Fruit fly (Drosophila melanogaster) whole organism, wandering third instar larva: ENCODE results near the gene CG46311.

Experiments used
- Abd-B ChIP-seq: fragments of >200 bp; optimal IDR thresholded peaks from 2 replicates; lab custom pipeline; 2017; ENCODE audit warnings: missing biosample characterization, missing genetic modification characterization
- CG32264 ChIP-seq: fragments of 200-800 bp; sonication (Bioruptor generic); optimal IDR thresholded peaks from 2 replicates; lab custom pipeline; 2016; ENCODE audit warnings: missing biosample characterization, missing genetic modification characterization
- CG9705 ChIP-seq: fragments of 200-800 bp; sonication (Bioruptor generic); optimal IDR thresholded peaks from 2 replicates; lab custom pipeline; 2018; ENCODE audit warnings: missing biosample characterization, mild to moderate bottlenecking, missing genetic modification characterization
- CrebA ChIP-seq: fragments of 200-800 bp; sonication (Bioruptor generic); optimal IDR thresholded peaks from 2 replicates; lab custom pipeline; 2016; ENCODE audit warnings: missing biosample characterization, mild to moderate bottlenecking, missing genetic modification characterization, borderline replicate concordance
- Dfd ChIP-seq: fragments of >200 bp; optimal IDR thresholded peaks from 2 replicates; lab custom pipeline; 2017; ENCODE audit warnings: missing biosample characterization, missing genetic modification characterization
- Dif ChIP-seq: fragments of 200-275, 200-300 bp; sonication (Bioruptor generic); optimal IDR thresholded peaks from 2 replicates; lab custom pipeline; 2018; ENCODE audit warnings: missing biosample characterization, missing genetic modification characterization; ENCODE audit not compliant: partially characterized antibody
- GATAd ChIP-seq: sonication (Bioruptor generic); optimal IDR thresholded peaks from 2 replicates; lab custom pipeline; 2016; ENCODE audit warnings: missing biosample characterization, missing genetic modification characterization
- HLH106 ChIP-seq: fragments of 200-800 bp; optimal IDR thresholded peaks from 3 replicates; lab custom pipeline; 2019; ENCODE audit warnings: missing biosample characterization, mild to moderate bottlenecking, missing genetic modification characterization, moderate library complexity
- Hnf4 ChIP-seq: fragments of 200-800 bp; sonication (Bioruptor generic); optimal IDR thresholded peaks from 2 replicates; lab custom pipeline; 2016; ENCODE audit warnings: missing biosample characterization, mild to moderate bottlenecking, missing genetic modification characterization
- Hr78 ChIP-seq: fragments of >200 bp; optimal IDR thresholded peaks from 2 replicates; lab custom pipeline; 2017; ENCODE audit warnings: missing biosample characterization, missing genetic modification characterization
- Jra ChIP-seq: sonication (Bioruptor generic); optimal IDR thresholded peaks from 2 replicates; lab custom pipeline; 2016; ENCODE audit warnings: missing biosample characterization, missing genetic modification characterization
- Mio ChIP-seq: sonication (Bioruptor generic); optimal IDR thresholded peaks from 2 replicates; lab custom pipeline; 2016; ENCODE audit warnings: missing biosample characterization, missing genetic modification characterization
- Myc ChIP-seq: fragments of >200 bp; optimal IDR thresholded peaks from 2 replicates; lab custom pipeline; 2017
- N ChIP-seq: fragments of >200 bp; optimal IDR thresholded peaks from 2 replicates; lab custom pipeline; 2018; ENCODE audit warnings: missing biosample characterization, missing external identifiers, missing genetic modification characterization
- OdsH ChIP-seq: fragments of 200-800 bp; sonication (Bioruptor generic); optimal IDR thresholded peaks from 2 replicates; lab custom pipeline; 2016; ENCODE audit warnings: missing biosample characterization, mild to moderate bottlenecking, missing genetic modification characterization
- Rel ChIP-seq, 2 experiments: fragments of 200-800 bp; sonication (Bioruptor generic) in 1 of 2; optimal IDR thresholded peaks; 2 replicates in 1 of 2; 3 replicates in 1 of 2; lab custom pipeline; 2016 to 2019; ENCODE audit warnings: mild to moderate bottlenecking in 2 of 2, missing biosample characterization in 2 of 2, missing genetic modification characterization in 2 of 2, moderate library complexity in 1 of 2
- Sp1 ChIP-seq: fragments of 200-800 bp; sonication (Bioruptor generic); optimal IDR thresholded peaks from 3 replicates; lab custom pipeline; 2019; ENCODE audit warnings: missing biosample characterization, mild to moderate bottlenecking, missing genetic modification characterization, moderate library complexity
- Vsx2 ChIP-seq: fragments of 200-300, 225-300 bp; sonication (Bioruptor generic); optimal IDR thresholded peaks from 2 replicates; lab custom pipeline; 2018; ENCODE audit warnings: missing biosample characterization, missing genetic modification characterization; ENCODE audit not compliant: partially characterized antibody
- br ChIP-seq: fragments of 200-800 bp; sonication (Bioruptor generic); optimal IDR thresholded peaks from 2 replicates; lab custom pipeline; 2016; ENCODE audit warnings: missing biosample characterization, missing genetic modification characterization
- brk ChIP-seq: fragments of 200-800 bp; sonication (Bioruptor generic); optimal IDR thresholded peaks from 2 replicates; lab custom pipeline; 2016; ENCODE audit warnings: missing biosample characterization, mild to moderate bottlenecking, missing genetic modification characterization
- dl ChIP-seq, 2 experiments: fragments of 175-275, 200-275 bp in 1 of 2; fragments of 200-275 bp in 1 of 2; sonication (Bioruptor generic); optimal IDR thresholded peaks; lab custom pipeline; 2018; ENCODE audit warnings: mild to moderate bottlenecking in 2 of 2, missing biosample characterization in 2 of 2, missing genetic modification characterization in 2 of 2, moderate library complexity in 2 of 2; ENCODE audit not compliant: partially characterized antibody in 2 of 2, insufficient read depth in 1 of 2
- dmrt93B ChIP-seq: fragments of 200-800 bp; sonication (Bioruptor generic); optimal IDR thresholded peaks from 2 replicates; lab custom pipeline; 2018; ENCODE audit warnings: missing biosample characterization, mild to moderate bottlenecking, missing genetic modification characterization
- dsf ChIP-seq: sonication (Bioruptor generic); optimal IDR thresholded peaks from 2 replicates; lab custom pipeline; 2016; ENCODE audit warnings: missing biosample characterization, missing genetic modification characterization, borderline replicate concordance
- ey ChIP-seq: fragments of 200-800 bp; sonication (Bioruptor generic); optimal IDR thresholded peaks from 2 replicates; lab custom pipeline; 2016; ENCODE audit warnings: missing biosample characterization, missing genetic modification characterization
- foxo ChIP-seq, 2 experiments: fragments of 200-800 bp; sonication (Bioruptor generic); optimal IDR thresholded peaks; 2 replicates in 1 of 2; 3 replicates in 1 of 2; lab custom pipeline; 2016 to 2017; ENCODE audit warnings: missing biosample characterization in 2 of 2, missing genetic modification characterization in 2 of 2
- fru ChIP-seq: fragments of 200-800 bp; sonication (Bioruptor generic); optimal IDR thresholded peaks from 3 replicates; lab custom pipeline; 2016; ENCODE audit warnings: missing biosample characterization, mild to moderate bottlenecking, missing genetic modification characterization
- h ChIP-seq: fragments of 200-800 bp; sonication (Bioruptor generic); optimal IDR thresholded peaks from 3 replicates; lab custom pipeline; 2016; ENCODE audit warnings: missing biosample characterization, mild to moderate bottlenecking, missing genetic modification characterization
- jim ChIP-seq: fragments of 175-275, 200-325 bp; sonication (Bioruptor generic); optimal IDR thresholded peaks from 2 replicates; lab custom pipeline; 2016; ENCODE audit warnings: missing biosample characterization, mild to moderate bottlenecking, missing genetic modification characterization
- pan ChIP-seq: fragments of >200 bp; optimal IDR thresholded peaks from 2 replicates; lab custom pipeline; 2017
- psq ChIP-seq: fragments of 200-800 bp; sonication (Bioruptor generic); optimal IDR thresholded peaks from 3 replicates; lab custom pipeline; 2017; ENCODE audit warnings: missing biosample characterization, mild to moderate bottlenecking, missing genetic modification characterization, moderate library complexity
- rgr ChIP-seq: fragments of 200-800 bp; sonication (Bioruptor generic); optimal IDR thresholded peaks from 3 replicates; lab custom pipeline; 2016; ENCODE audit warnings: missing biosample characterization, mild to moderate bottlenecking, missing genetic modification characterization
- sage ChIP-seq: fragments of 200-800 bp; sonication (Bioruptor generic); optimal IDR thresholded peaks from 2 replicates; lab custom pipeline; 2016; ENCODE audit warnings: missing biosample characterization, mild to moderate bottlenecking, missing genetic modification characterization
- sv ChIP-seq: fragments of 200-800 bp; sonication (Bioruptor generic); optimal IDR thresholded peaks from 3 replicates; lab custom pipeline; 2016; ENCODE audit warnings: missing biosample characterization, missing genetic modification characterization
- tai ChIP-seq: sonication (Bioruptor generic); optimal IDR thresholded peaks from 2 replicates; lab custom pipeline; 2016; ENCODE audit warnings: missing biosample characterization, missing genetic modification characterization
- usp ChIP-seq: fragments of >200 bp; optimal IDR thresholded peaks from 2 replicates; lab custom pipeline; 2017; ENCODE audit warnings: missing biosample characterization, missing genetic modification characterization
- woc ChIP-seq: sonication (Bioruptor generic); optimal IDR thresholded peaks from 2 replicates; lab custom pipeline; 2016; ENCODE audit warnings: missing biosample characterization, mild to moderate bottlenecking, missing genetic modification characterization

The CG46311 gene

dm6 chrX:13534100-13534499 lies 29.5 kb upstream of the CG46311 start, which contains the start of gene CG15756:
CG15756 (plus strand) TSS chrX:13534400.
- no peak for TF ChIP-seq ey (GFP tag; lab: Kevin White, UChicago)
- no peak for TF ChIP-seq brk (GFP tag; lab: Kevin White, UChicago)
- TF ChIP-seq Rel (GFP tag; optimal IDR thresholded peaks at IDR 0.05; lab: Kevin White, UChicago), result no peak
- no peak for TF ChIP-seq Rel (tag; optimal IDR thresholded peaks at IDR 0.05; lab: Kevin White, UChicago)
- TF ChIP-seq CG32264, result no peak
- no peak for TF ChIP-seq usp (GFP tag; lab: Kevin White, UChicago)
- no peak for TF ChIP-seq Vsx2 (GFP tag; lab: Kevin White, UChicago)
- no peak for TF ChIP-seq HLH106 (tag; lab: Kevin White, UChicago)
- no peak for TF ChIP-seq rgr
- no peak for TF ChIP-seq sv (GFP tag; lab: Kevin White, UChicago)
- no peak for TF ChIP-seq Myc
- TF ChIP-seq Sp1 (GFP tag; lab: Kevin White, UChicago), result no peak
- no peak for TF ChIP-seq sage (GFP tag; lab: Kevin White, UChicago)
- TF ChIP-seq OdsH (GFP tag; lab: Kevin White, UChicago), result no peak

- TF ChIP-seq Hnf4 (GFP tag; lab: Kevin White, UChicago) (no peak), dmrt93B (no peak), h (GFP tag; lab: Kevin White, UChicago) (peak; percentile 31), jim (GFP tag; lab: Kevin White, UChicago) (no peak), OdsH (GFP tag; lab: Kevin White, UChicago) (peak; percentile 6), Dif (GFP tag; lab: Kevin White, UChicago) (no peak), rgr (peak; percentile 2), foxo (GFP tag; optimal IDR thresholded peaks at IDR 0.05; lab: Kevin White, UChicago) (peak in 1 of 2 experiments; percentile 28), psq (GFP tag; lab: Kevin White, UChicago) (peak; percentile 17), HLH106 (tag; lab: Kevin White, UChicago) (peak; percentile 6)
Measured at dm6 chrX:13536776-13537175, 26.8 kb upstream of the CG46311 start.

dm6 chrX:13539448-13539847 lies 24.2 kb upstream of the CG46311 start:
- peak; percentile 13 for TF ChIP-seq psq (GFP tag; lab: Kevin White, UChicago)
- peak; percentile 60 for TF ChIP-seq HLH106 (tag; lab: Kevin White, UChicago)
- peak; percentile 67 for TF ChIP-seq fru (GFP tag; lab: Kevin White, UChicago)
- peak; percentile 38 for TF ChIP-seq dmrt93B
- peak; percentile 17 for TF ChIP-seq br (GFP tag; lab: Kevin White, UChicago)
- TF ChIP-seq Hnf4 (GFP tag; lab: Kevin White, UChicago), result peak; percentile 65
- TF ChIP-seq Jra (GFP tag; lab: Kevin White, UChicago), result no peak
- TF ChIP-seq CrebA, result no peak
- TF ChIP-seq ey (GFP tag; lab: Kevin White, UChicago), result peak; percentile 64
- peak in 1 of 2 experiments; percentile 69 for TF ChIP-seq foxo (GFP tag; optimal IDR thresholded peaks at IDR 0.05; lab: Kevin White, UChicago)
- TF ChIP-seq OdsH (GFP tag; lab: Kevin White, UChicago), result peak; percentile 57
- peak; percentile 7 for TF ChIP-seq woc
- TF ChIP-seq rgr, result peak; percentile 60
- TF ChIP-seq h (GFP tag; lab: Kevin White, UChicago), result peak; percentile 60
- no peak for TF ChIP-seq Hr78 (GFP tag; lab: Kevin White, UChicago)
- peak; percentile 3 for TF ChIP-seq Sp1 (GFP tag; lab: Kevin White, UChicago)

- TF ChIP-seq usp (GFP tag; lab: Kevin White, UChicago), result no peak
- peak; percentile 37 for TF ChIP-seq OdsH (GFP tag; lab: Kevin White, UChicago)
- TF ChIP-seq fru (GFP tag; lab: Kevin White, UChicago), result peak; percentile 74
- TF ChIP-seq dmrt93B, result peak; percentile 33
- TF ChIP-seq sage (GFP tag; lab: Kevin White, UChicago), result no peak
- TF ChIP-seq Mio (GFP tag; lab: Kevin White, UChicago), result no peak
- peak; percentile 70 for TF ChIP-seq HLH106 (tag; lab: Kevin White, UChicago)
- peak; percentile 63 for TF ChIP-seq rgr
- peak; percentile 72 for TF ChIP-seq h (GFP tag; lab: Kevin White, UChicago)
- TF ChIP-seq foxo (GFP tag; optimal IDR thresholded peaks at IDR 0.05; lab: Kevin White, UChicago), result peak in 1 of 2 experiments; percentile 70
- TF ChIP-seq CG9705 (GFP tag; lab: Kevin White, UChicago), result peak; percentile 23
- no peak for TF ChIP-seq Vsx2 (GFP tag; lab: Kevin White, UChicago)
- TF ChIP-seq br (GFP tag; lab: Kevin White, UChicago), result peak; percentile 63
- no peak for TF ChIP-seq brk (GFP tag; lab: Kevin White, UChicago)
- no peak for TF ChIP-seq dsf (GFP tag; lab: Kevin White, UChicago)
- no peak for TF ChIP-seq sv (GFP tag; lab: Kevin White, UChicago)
- no peak for TF ChIP-seq Hr78 (GFP tag; lab: Kevin White, UChicago)
- no peak for TF ChIP-seq Rel (GFP tag; optimal IDR thresholded peaks at IDR 0.05; lab: Kevin White, UChicago)
- no peak for TF ChIP-seq Rel (tag; optimal IDR thresholded peaks at IDR 0.05; lab: Kevin White, UChicago)
- TF ChIP-seq Sp1 (GFP tag; lab: Kevin White, UChicago), result peak; percentile 58
- peak; percentile 22 for TF ChIP-seq CG32264
- TF ChIP-seq Abd-B (GFP tag; lab: Kevin White, UChicago), result no peak
- peak; percentile 51 for TF ChIP-seq psq (GFP tag; lab: Kevin White, UChicago)
- no peak for TF ChIP-seq dl (GFP tag; optimal IDR thresholded peaks at IDR 0.05; lab: Kevin White, UChicago; ENCODE audit: insufficient read depth in 1 of 2, partially characterized antibody in 2 of 2)
- no peak for TF ChIP-seq CrebA
- TF ChIP-seq Dfd (GFP tag; lab: Kevin White, UChicago), result no peak
- no peak for TF ChIP-seq Myc
- peak; percentile 59 for TF ChIP-seq Hnf4 (GFP tag; lab: Kevin White, UChicago)
- no peak for TF ChIP-seq N (GFP tag; lab: Kevin White, UChicago)
- no peak for TF ChIP-seq pan
- TF ChIP-seq GATAd, result no peak
- no peak for TF ChIP-seq Dif (GFP tag; lab: Kevin White, UChicago)
- TF ChIP-seq tai (GFP tag; lab: Kevin White, UChicago), result no peak
- peak; percentile 66 for TF ChIP-seq woc
- peak; percentile 69 for TF ChIP-seq ey (GFP tag; lab: Kevin White, UChicago)
Measured at dm6 chrX:13540920-13541605, 22.6 kb upstream of the CG46311 start.
